Worm (Caenorhabditis elegans) whole organism, L4 larva: Measurements from ENCODE around the gene cest-25.

Experiments used
- D1046.2 ChIP-seq: fragments of 200-800 bp; sonication (Bioruptor generic); IDR thresholded peaks from 2 replicates; pipeline ENCODE4 v1.3.6; 2022; ENCODE audit warnings: missing genetic modification characterization, missing compliant biosample characterization
- F26F4.8 ChIP-seq: fragments of 200-800 bp; sonication (Bioruptor generic); conservative IDR thresholded peaks from 2 replicates; pipeline ENCODE4 v1.3.6; 2022; ENCODE audit warnings: missing genetic modification characterization, missing compliant biosample characterization
- F44E2.7 ChIP-seq: fragments of 200-800 bp; sonication (Bioruptor generic); IDR thresholded peaks from 2 replicates; pipeline ENCODE4 v2.1.2; 2022; ENCODE audit warnings: missing genetic modification characterization, missing compliant biosample characterization
- Y105C5A.15 ChIP-seq: fragments of 200-800 bp; sonication (Bioruptor generic); IDR thresholded peaks from 2 replicates; pipeline ENCODE4 v1.3.6; 2022; ENCODE audit warnings: missing genetic modification characterization, missing compliant biosample characterization
- Y48G9A.11 ChIP-seq: fragments of 200-800 bp; sonication (Bioruptor generic); IDR thresholded peaks from 2 replicates; pipeline ENCODE4 v1.3.6; 2022; ENCODE audit warnings: missing genetic modification reagents, missing genetic modification characterization, missing compliant biosample characterization
- Y5F2A.4 ChIP-seq: fragments of 200-800 bp; sonication (Bioruptor generic); optimal IDR thresholded peaks from 2 replicates; lab custom pipeline; 2018; ENCODE audit warnings: mild to moderate bottlenecking, missing genetic modification characterization, missing compliant biosample characterization
- ama-1 ChIP-seq: fragments of 150-350 bp; optimal IDR thresholded peaks from 2 replicates; lab custom pipeline; 2014; ENCODE audit warnings: inconsistent platforms, mixed read lengths
- ceh-28 ChIP-seq: fragments of 150-350 bp; optimal IDR thresholded peaks from 2 replicates; lab custom pipeline; 2014; ENCODE audit warnings: missing biosample characterization, missing genetic modification reagents, missing genetic modification characterization
- ceh-32 ChIP-seq: sonication (generic microtip); optimal IDR thresholded peaks from 2 replicates; lab custom pipeline; 2016; ENCODE audit warnings: mild to moderate bottlenecking, missing genetic modification characterization, missing compliant biosample characterization; ENCODE audit not compliant: poor library complexity
- ctbp-1 ChIP-seq: fragments of 200-800 bp; sonication (Bioruptor generic); IDR thresholded peaks from 2 replicates; pipeline ENCODE4 v1.3.6; 2022; ENCODE audit warnings: missing genetic modification reagents, missing genetic modification characterization, missing compliant biosample characterization
- daf-16 ChIP-seq, 3 experiments: sonication (generic microtip); optimal IDR thresholded peaks; 2 replicates each; lab custom pipeline; 2016 to 2017; ENCODE audit warnings: missing genetic modification characterization in 3 of 3, missing genetic modification reagents in 3 of 3, mild to moderate bottlenecking in 2 of 3, missing compliant biosample characterization in 2 of 3, missing biosample characterization in 1 of 3, moderate library complexity in 1 of 3
- dmd-8 ChIP-seq: fragments of 200-800 bp; sonication (Bioruptor generic); IDR thresholded peaks from 2 replicates; pipeline ENCODE4 v1.3.6; 2022; ENCODE audit warnings: missing genetic modification characterization, missing compliant biosample characterization
- duxl-1 ChIP-seq: sonication (generic microtip); optimal IDR thresholded peaks from 2 replicates; lab custom pipeline; 2016; ENCODE audit warnings: mild to moderate bottlenecking, missing genetic modification characterization, moderate library complexity, missing compliant biosample characterization; ENCODE audit not compliant: poor library complexity
- dve-1 ChIP-seq: sonication (generic microtip); optimal IDR thresholded peaks from 2 replicates; lab custom pipeline; 2017; ENCODE audit warnings: antibody characterized with exemption, mild to moderate bottlenecking, missing genetic modification characterization, missing compliant biosample characterization; ENCODE audit not compliant: insufficient read depth
- egl-43 ChIP-seq: fragments of 200-800 bp; sonication (Bioruptor generic); IDR thresholded peaks from 2 replicates; pipeline ENCODE4 v1.3.6; 2022; ENCODE audit warnings: missing genetic modification reagents, missing genetic modification characterization, missing compliant biosample characterization
- gei-8 ChIP-seq: fragments of 200-800 bp; sonication (Bioruptor generic); optimal IDR thresholded peaks from 2 replicates; lab custom pipeline; 2018; ENCODE audit warnings: mild to moderate bottlenecking, missing genetic modification characterization, missing compliant biosample characterization
- lim-7 ChIP-seq: fragments of 200-800 bp; sonication (Bioruptor generic); IDR thresholded peaks from 2 replicates; pipeline ENCODE4 v1.3.6; 2022; ENCODE audit warnings: missing genetic modification characterization, missing compliant biosample characterization
- lin-13 ChIP-seq: fragments of 150-350 bp; optimal IDR thresholded peaks from 2 replicates; lab custom pipeline; 2014; ENCODE audit warnings: missing biosample characterization, missing genetic modification reagents, missing genetic modification characterization
- lin-15B ChIP-seq: fragments of 150-350 bp; sonication (generic microtip); optimal IDR thresholded peaks from 3 replicates; lab custom pipeline; 2014; ENCODE audit warnings: missing biosample characterization, missing genetic modification characterization
- lin-38 ChIP-seq: fragments of 200-800 bp; sonication (Bioruptor generic); IDR thresholded peaks from 2 replicates; pipeline ENCODE4 v1.3.6; 2022; ENCODE audit warnings: missing genetic modification reagents, missing genetic modification characterization, missing compliant biosample characterization
- madf-5 ChIP-seq, 2 experiments: fragments of 200-800 bp; sonication (Bioruptor generic); IDR thresholded peaks; 2 replicates each; pipeline ENCODE4 v1.3.6; 2022; ENCODE audit warnings: missing compliant biosample characterization in 2 of 2, missing genetic modification characterization in 2 of 2
- mdt-29 ChIP-seq: fragments of 200-800 bp; sonication (Bioruptor generic); IDR thresholded peaks from 2 replicates; pipeline ENCODE4 v1.3.6; 2022; ENCODE audit warnings: missing genetic modification reagents, missing genetic modification characterization, missing compliant biosample characterization
- mxl-3 ChIP-seq: fragments of 200-800 bp; sonication (Bioruptor generic); optimal IDR thresholded peaks from 2 replicates; lab custom pipeline; 2018; ENCODE audit warnings: mild to moderate bottlenecking, missing genetic modification characterization, missing compliant biosample characterization
- nhr-111 ChIP-seq: fragments of 200-800 bp; sonication (Bioruptor generic); optimal IDR thresholded peaks from 2 replicates; lab custom pipeline; 2018; ENCODE audit warnings: mild to moderate bottlenecking, missing genetic modification characterization, missing compliant biosample characterization
- nhr-237 ChIP-seq: sonication (generic microtip); optimal IDR thresholded peaks from 2 replicates; lab custom pipeline; 2017; ENCODE audit warnings: missing biosample characterization, missing genetic modification characterization
- nhr-25 ChIP-seq: sonication (generic microtip); optimal IDR thresholded peaks from 2 replicates; lab custom pipeline; 2017; ENCODE audit warnings: missing genetic modification characterization, mild to moderate bottlenecking, missing compliant biosample characterization, antibody characterized with exemption, moderate library complexity, borderline replicate concordance; ENCODE audit not compliant: insufficient read depth
- nhr-28 ChIP-seq: fragments of 150-350 bp; optimal IDR thresholded peaks from 2 replicates; lab custom pipeline; 2014; ENCODE audit warnings: missing biosample characterization, missing genetic modification characterization
- nhr-48 ChIP-seq: sonication (generic microtip); optimal IDR thresholded peaks from 2 replicates; lab custom pipeline; 2016; ENCODE audit warnings: mild to moderate bottlenecking, missing genetic modification characterization, missing compliant biosample characterization
- nhr-76 ChIP-seq: fragments of 150-350 bp; optimal IDR thresholded peaks from 2 replicates; lab custom pipeline; 2014; ENCODE audit warnings: missing biosample characterization, missing genetic modification characterization
- nhr-77 ChIP-seq: fragments of 150-350 bp; optimal IDR thresholded peaks from 2 replicates; lab custom pipeline; 2014; ENCODE audit warnings: missing biosample characterization, missing genetic modification characterization
- pha-4 ChIP-seq, 2 experiments: fragments of 150-350 bp in 1 of 2; fragments of 200-800 bp in 1 of 2; sonication (Bioruptor generic) in 1 of 2; IDR thresholded peaks in 1 of 2; optimal IDR thresholded peaks in 1 of 2; 2 replicates each; pipeline versions ENCODE4 v1.3.6 to Lab custom; 2014 to 2022; ENCODE audit warnings: missing genetic modification characterization in 2 of 2, missing genetic modification reagents in 2 of 2, missing biosample characterization in 1 of 2, missing compliant biosample characterization in 1 of 2
- rbr-2 ChIP-seq: sonication (generic microtip); optimal IDR thresholded peaks from 2 replicates; lab custom pipeline; 2016; ENCODE audit warnings: missing genotype, missing genetic modification characterization, missing compliant biosample characterization
- set-16 ChIP-seq: fragments of 200-800 bp; sonication (Bioruptor generic); IDR thresholded peaks from 2 replicates; pipeline ENCODE4 v1.3.6; 2022; ENCODE audit warnings: missing genetic modification reagents, missing genetic modification characterization, missing compliant biosample characterization
- snpc-1.2 ChIP-seq: fragments of 200-800 bp; sonication (Bioruptor generic); IDR thresholded peaks from 2 replicates; pipeline ENCODE4 v1.3.6; 2022; ENCODE audit warnings: missing genetic modification reagents, missing genetic modification characterization, missing compliant biosample characterization
- unc-130 ChIP-seq: sonication (generic microtip); optimal IDR thresholded peaks from 2 replicates; lab custom pipeline; 2016; ENCODE audit warnings: missing genetic modification reagents, missing genetic modification characterization, missing compliant biosample characterization
- unc-62 ChIP-seq, 3 experiments: fragments of 150-350 bp in 1 of 3; sonication (generic microtip); optimal IDR thresholded peaks in 2 of 3; peaks in 1 of 3; 1 replicate in 1 of 3; 2 replicates in 2 of 3; lab custom pipeline; 2014 to 2017; ENCODE audit warnings: missing biosample characterization in 3 of 3, missing genetic modification characterization in 3 of 3, missing genetic modification reagents in 3 of 3, missing genotype in 1 of 3
- vab-7 ChIP-seq: fragments of 200-800 bp; sonication (Bioruptor generic); IDR thresholded peaks from 2 replicates; pipeline ENCODE4 v1.3.6; 2022; ENCODE audit warnings: missing genetic modification reagents, missing genetic modification characterization, missing compliant biosample characterization

cest-25 gene

DNA sequence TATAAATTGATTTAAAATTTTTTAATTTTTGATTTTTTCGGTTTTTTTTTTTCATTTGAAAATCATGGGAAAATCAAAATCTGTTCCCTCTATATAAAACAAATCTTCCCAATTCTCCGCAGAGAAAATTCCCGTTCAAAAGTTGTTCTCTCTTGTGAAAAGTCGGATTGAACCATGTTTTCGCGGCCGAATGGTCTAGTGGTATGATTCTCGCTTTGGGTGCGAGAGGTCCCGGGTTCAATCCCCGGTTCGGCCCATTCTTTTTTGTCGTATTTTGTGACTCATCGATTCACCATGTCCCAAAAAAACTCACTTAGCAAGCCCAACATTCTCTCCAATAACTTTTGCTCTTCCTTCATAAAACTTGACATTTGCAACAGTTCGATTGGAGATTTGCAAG is 27.8 kb downstream of the cest-25 start:
- TF ChIP-seq nhr-28 (no peak), lin-13 (GFP tag; lab: Kevin White, UChicago) (peak; percentile 22), Y48G9A.11 (GFP tag; lab: Robert Waterston, UW) (peak; percentile 31; the same call in 1 of the 2 replicates), unc-130 (GFP tag; lab: Kevin White, UChicago) (peak; percentile 42), snpc-1.2 (GFP tag; lab: Robert Waterston, UW) (peak; percentile 51; the same call in 1 of the 2 replicates), dmd-8 (GFP tag; lab: Robert Waterston, UW) (0 out of 2 replicates have a peak, but pooled peaks have one; percentile 61), egl-43 (peak; percentile 71), unc-62 (GFP tag; optimal IDR thresholded peaks at IDR 0.05 in 1 of 2; lab: Kevin White, UChicago) (peak in 1 of 2 experiments; percentile 91), unc-62 (tag; optimal IDR thresholded peaks at IDR 0.05; lab: Kevin White, UChicago) (no peak), ceh-28 (tag; lab: Kevin White, UChicago) (no peak), F44E2.7 (GFP tag; lab: Robert Waterston, UW) (0 out of 2 replicates have a peak, but pooled peaks have one; percentile 12), F26F4.8 (GFP tag; lab: Robert Waterston, UW) (0 out of 2 replicates have a peak, but pooled peaks have one; percentile 50), vab-7 (GFP tag; lab: Robert Waterston, UW) (peak; percentile 52; the same call in 1 of the 2 replicates), lin-38 (GFP tag; lab: Robert Waterston, UW) (peak; percentile 59), D1046.2 (GFP tag; lab: Robert Waterston, UW) (no peak), lim-7 (GFP tag; lab: Robert Waterston, UW) (peak; percentile 76), nhr-237 (no peak), duxl-1 (peak; percentile 8), pha-4 (GFP tag; IDR thresholded peaks at IDR 0.05; lab: Robert Waterston, UW) (peak; percentile 49; the same call in 1 of the 2 replicates), pha-4 (tag; optimal IDR thresholded peaks at IDR 0.05; lab: Kevin White, UChicago) (no peak)

DNA sequence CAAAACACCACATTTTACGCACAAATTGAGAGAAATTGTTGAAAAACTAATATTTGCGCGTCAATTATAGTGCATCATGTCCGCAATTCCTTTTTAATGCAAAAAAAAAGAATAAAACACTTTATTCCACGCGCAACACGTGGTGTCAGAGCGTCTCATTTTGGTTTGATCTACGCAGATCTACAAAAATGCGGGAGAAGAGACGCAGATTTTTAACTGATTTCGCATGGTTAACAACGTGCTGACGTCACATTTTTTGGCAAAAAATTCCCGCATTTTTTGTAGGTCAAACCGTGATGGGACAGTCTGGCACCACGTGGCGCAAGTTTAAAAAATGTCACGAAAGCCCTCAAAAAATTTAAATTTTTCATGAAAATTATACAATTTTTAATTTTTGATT is 29.1 kb downstream of the cest-25 start:
- TF ChIP-seq nhr-48 (tag; lab: Kevin White, UChicago) (no peak), mdt-29 (no peak), Y5F2A.4 (GFP tag; lab: Kevin White, UChicago) (no peak), ceh-32 (tag; lab: Kevin White, UChicago) (no peak), nhr-25 (no peak), set-16 (GFP tag; lab: Robert Waterston, UW) (no peak), unc-62 (GFP tag; optimal IDR thresholded peaks at IDR 0.05 in 1 of 2; lab: Kevin White, UChicago) (peak in 1 of 2 experiments; percentile 66), unc-62 (tag; optimal IDR thresholded peaks at IDR 0.05; lab: Kevin White, UChicago) (no peak)
- TF ChIP-seq, all 104 proteins: peak for 1

DNA sequence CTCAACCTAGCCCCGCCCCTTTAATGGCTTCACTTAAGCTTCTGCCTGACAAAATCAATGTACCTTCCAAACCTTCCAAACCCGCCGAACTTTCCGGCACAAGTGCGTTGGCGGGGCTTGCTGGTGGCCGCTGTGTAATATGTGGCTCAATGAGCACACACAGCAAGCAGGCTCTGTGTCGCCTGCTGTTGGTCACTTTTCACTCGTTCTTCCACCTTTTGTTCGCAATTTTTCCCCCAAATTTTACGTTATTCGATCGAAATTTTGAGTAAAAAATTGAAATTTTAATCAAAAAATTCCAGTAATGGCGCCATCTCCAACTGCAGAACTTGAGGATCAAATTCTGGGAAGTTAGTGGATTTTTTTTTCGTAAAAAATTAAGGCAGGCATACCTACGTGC is 38.7 kb downstream of the cest-25 start, which contains the start of gene set-27:
set-27 (plus strand) TSS at position 301 of the 400 bp plus-strand sequence.
- TF ChIP-seq nhr-111, result no peak
- TF ChIP-seq nhr-77 (tag; lab: Kevin White, UChicago), result no peak
- TF ChIP-seq gei-8, result no peak
- TF ChIP-seq nhr-76, result no peak
- no peak for TF ChIP-seq lin-13 (GFP tag; lab: Kevin White, UChicago)
- no peak for TF ChIP-seq ctbp-1 (GFP tag; lab: Robert Waterston, UW)
- no peak for TF ChIP-seq ceh-32 (tag; lab: Kevin White, UChicago)
- TF ChIP-seq daf-16 (GFP tag; optimal IDR thresholded peaks at IDR 0.05; lab: Kevin White, UChicago), result no peak
- TF ChIP-seq daf-16 (tag; optimal IDR thresholded peaks at IDR 0.05; lab: Kevin White, UChicago), result no peak
- no peak for TF ChIP-seq madf-5 (GFP tag; IDR thresholded peaks at IDR 0.05; lab: Robert Waterston, UW)
- no peak for TF ChIP-seq lin-15B (tag; lab: Kevin White, UChicago)
- no peak for TF ChIP-seq nhr-237
- TF ChIP-seq rbr-2 (tag; lab: Kevin White, UChicago), result no peak
- no peak for TF ChIP-seq dve-1 (tag; lab: Kevin White, UChicago)
- TF ChIP-seq lin-38 (GFP tag; lab: Robert Waterston, UW), result no peak
- TF ChIP-seq mxl-3, result no peak
- TF ChIP-seq ama-1 (lab: Kevin White, UChicago), result no peak
- TF ChIP-seq Y105C5A.15, result no peak
- TF ChIP-seq, all 104 proteins: peak for 0
